Fruit fly (Drosophila melanogaster) whole organism, embryonic: Measurements from ENCODE around the gene CG15023.

Source experiments
- Bdp1 ChIP-seq: fragments of 200-800 bp; sonication (Bioruptor generic); optimal IDR thresholded peaks from 3 replicates; lab custom pipeline; 2016; ENCODE audit warnings: missing biosample characterization, missing genetic modification characterization
- CG11247 ChIP-seq: fragments of 200-800 bp; sonication (Bioruptor generic); IDR thresholded peaks from 2 replicates; pipeline ENCODE4 v1.3.6; 2022; ENCODE audit warnings: missing biosample characterization, missing genetic modification characterization
- CG12155 ChIP-seq: fragments of 200-800 bp; sonication (Bioruptor generic); optimal IDR thresholded peaks from 3 replicates; lab custom pipeline; 2016; ENCODE audit warnings: missing biosample characterization, missing genetic modification characterization
- CG12299 ChIP-seq: fragments of 200-800 bp; sonication (Bioruptor generic); optimal IDR thresholded peaks from 2 replicates; lab custom pipeline; 2018; ENCODE audit warnings: missing biosample characterization, mild to moderate bottlenecking, missing genetic modification characterization
- CG1233 ChIP-seq: fragments of 200-800 bp; sonication (Bioruptor generic); optimal IDR thresholded peaks from 4 replicates; lab custom pipeline; 2018; ENCODE audit warnings: missing biosample characterization, mild to moderate bottlenecking, missing genetic modification characterization
- CG13123 ChIP-seq: fragments of 200-800 bp; sonication (Bioruptor generic); optimal IDR thresholded peaks from 2 replicates; lab custom pipeline; 2016; ENCODE audit warnings: missing biosample characterization, missing genetic modification characterization
- CG13424 ChIP-seq: fragments of 200-800 bp; sonication (Bioruptor generic); optimal IDR thresholded peaks from 2 replicates; lab custom pipeline; 2019; ENCODE audit warnings: missing biosample characterization, mild to moderate bottlenecking, missing genetic modification characterization, moderate library complexity
- CG13894 ChIP-seq: fragments of 200-800 bp; sonication (Bioruptor generic); optimal IDR thresholded peaks from 3 replicates; lab custom pipeline; 2018; ENCODE audit warnings: missing biosample characterization, mild to moderate bottlenecking, missing genetic modification characterization, moderate library complexity
- CG14014 ChIP-seq: fragments of 200-800 bp; sonication (Bioruptor generic); IDR thresholded peaks from 2 replicates; pipeline ENCODE4 v1.3.6; 2022; ENCODE audit warnings: missing biosample characterization, missing genetic modification characterization
- CG14441 ChIP-seq: fragments of 200-800 bp; sonication (Bioruptor generic); IDR thresholded peaks from 2 replicates; pipeline ENCODE4 v1.3.6; 2022; ENCODE audit warnings: missing biosample characterization, missing genetic modification characterization
- CG14667 ChIP-seq: fragments of 200-800 bp; sonication (Bioruptor generic); IDR thresholded peaks from 2 replicates; pipeline ENCODE4 v1.3.6; 2022; ENCODE audit warnings: missing biosample characterization, missing genetic modification characterization
- CG14965 ChIP-seq: fragments of 200-800 bp; sonication (Bioruptor generic); optimal IDR thresholded peaks from 2 replicates; lab custom pipeline; 2016; ENCODE audit warnings: missing biosample characterization, missing genetic modification characterization, borderline replicate concordance
- CG16815 ChIP-seq: fragments of 200-800 bp; sonication (Bioruptor generic); optimal IDR thresholded peaks from 3 replicates; lab custom pipeline; 2017; ENCODE audit warnings: missing biosample characterization, mild to moderate bottlenecking, missing genetic modification characterization
- CG17568 ChIP-seq: fragments of 200-800 bp; sonication (Bioruptor generic); optimal IDR thresholded peaks from 2 replicates; lab custom pipeline; 2018; ENCODE audit warnings: missing biosample characterization, mild to moderate bottlenecking, missing genetic modification characterization, moderate library complexity
- CG1792 ChIP-seq: fragments of 200-800 bp; sonication (Bioruptor generic); optimal IDR thresholded peaks from 2 replicates; lab custom pipeline; 2016; ENCODE audit warnings: missing biosample characterization, missing genetic modification characterization
- CG1832 ChIP-seq: fragments of 200-800 bp; sonication (Bioruptor generic); optimal IDR thresholded peaks from 2 replicates; lab custom pipeline; 2017; ENCODE audit warnings: missing biosample characterization, mild to moderate bottlenecking, missing genetic modification characterization, inconsistent platforms
- CG33557 ChIP-seq: fragments of 200-800 bp; sonication (Bioruptor generic); optimal IDR thresholded peaks from 2 replicates; lab custom pipeline; 2019; ENCODE audit warnings: missing biosample characterization, mild to moderate bottlenecking, missing genetic modification characterization, moderate library complexity
- CG6272 ChIP-seq: fragments of 200-800 bp; sonication (Bioruptor generic); IDR thresholded peaks from 2 replicates; pipeline ENCODE4 v1.3.6; 2022; ENCODE audit warnings: missing biosample characterization, missing genetic modification characterization
- CG6683 ChIP-seq: fragments of 200-800 bp; sonication (Bioruptor generic); optimal IDR thresholded peaks from 2 replicates; lab custom pipeline; 2017; ENCODE audit warnings: missing biosample characterization, mild to moderate bottlenecking, missing genetic modification characterization, missing genetic modification reagents
- CG6689 ChIP-seq: fragments of 200-800 bp; sonication (Bioruptor generic); IDR thresholded peaks from 2 replicates; pipeline ENCODE4 v1.3.6; 2022; ENCODE audit warnings: missing biosample characterization, missing genetic modification characterization
- CG7372 ChIP-seq: fragments of 200-800 bp; sonication (Bioruptor generic); IDR thresholded peaks from 2 replicates; pipeline ENCODE4 v1.3.6; 2022; ENCODE audit warnings: missing biosample characterization, missing genetic modification characterization
- CG9932 ChIP-seq: fragments of 200-800 bp; sonication (Bioruptor generic); IDR thresholded peaks from 2 replicates; pipeline ENCODE4 v1.3.6; 2022; ENCODE audit warnings: missing biosample characterization, missing genetic modification characterization
- CTCF ChIP-seq: fragments of 200-800 bp; sonication (Bioruptor generic); optimal IDR thresholded peaks from 2 replicates; lab custom pipeline; 2017; ENCODE audit warnings: missing biosample characterization, mild to moderate bottlenecking, missing genetic modification characterization, moderate library complexity
- Deaf1 ChIP-seq: fragments of 200-800 bp; optimal IDR thresholded peaks from 3 replicates; lab custom pipeline; 2019; ENCODE audit warnings: missing biosample characterization, mild to moderate bottlenecking, missing genetic modification characterization, moderate library complexity
- E2f1 ChIP-seq: fragments of 200-800 bp; sonication (Bioruptor generic); IDR thresholded peaks from 2 replicates; pipeline ENCODE4 v1.3.6; 2022; ENCODE audit warnings: missing biosample characterization, missing genetic modification characterization
- Ets97D ChIP-seq: fragments of 200-800 bp; sonication (Bioruptor generic); optimal IDR thresholded peaks from 3 replicates; lab custom pipeline; 2016; ENCODE audit warnings: missing biosample characterization, missing genetic modification characterization
- HLH3B ChIP-seq: fragments of 200-800 bp; sonication (Bioruptor generic); IDR thresholded peaks from 2 replicates; pipeline ENCODE4 v1.3.6; 2022; ENCODE audit warnings: missing biosample characterization, missing genetic modification characterization
- Hmx ChIP-seq: fragments of 200-800 bp; sonication (Bioruptor generic); optimal IDR thresholded peaks from 2 replicates; lab custom pipeline; 2016; ENCODE audit warnings: missing biosample characterization, missing genetic modification characterization
- Lpt ChIP-seq: fragments of >200 bp; optimal IDR thresholded peaks from 2 replicates; lab custom pipeline; 2018; ENCODE audit warnings: missing biosample characterization, missing genetic modification characterization
- Med ChIP-seq: fragments of 200-800 bp; sonication (Bioruptor generic); peaks from one replicate; lab custom pipeline; 2016; ENCODE audit warnings: missing biosample characterization, missing genetic modification characterization, mild to moderate bottlenecking, inconsistent platforms, moderate library complexity
- Meics ChIP-seq: fragments of 200-800 bp; sonication (Bioruptor generic); optimal IDR thresholded peaks from 2 replicates; lab custom pipeline; 2017; ENCODE audit warnings: missing biosample characterization, mild to moderate bottlenecking, missing genetic modification characterization
- Ptx1 ChIP-seq: fragments of 200-800 bp; sonication (Bioruptor generic); IDR thresholded peaks from 2 replicates; pipeline ENCODE4 v1.3.6; 2022; ENCODE audit warnings: missing biosample characterization, missing genetic modification characterization
- Sry-β ChIP-seq: fragments of 200-800 bp; sonication (Bioruptor generic); optimal IDR thresholded peaks from 2 replicates; lab custom pipeline; 2018; ENCODE audit warnings: missing biosample characterization, mild to moderate bottlenecking, missing genetic modification characterization, moderate library complexity
- Sry-δ ChIP-seq: fragments of 200-800 bp; sonication (Bioruptor generic); optimal IDR thresholded peaks from 2 replicates; lab custom pipeline; 2016; ENCODE audit warnings: missing biosample characterization, missing genetic modification characterization
- YL-1 ChIP-seq: fragments of 200-800 bp; sonication (Bioruptor generic); optimal IDR thresholded peaks from 3 replicates; lab custom pipeline; 2017; ENCODE audit warnings: missing biosample characterization, mild to moderate bottlenecking, missing genetic modification characterization
- al ChIP-seq: fragments of 200-800 bp; sonication (Bioruptor generic); IDR thresholded peaks from 2 replicates; pipeline ENCODE4 v1.3.6; 2022; ENCODE audit warnings: missing biosample characterization, missing genetic modification characterization
- ap ChIP-seq: fragments of 200-800 bp; sonication (Bioruptor generic); IDR thresholded peaks from 2 replicates; pipeline ENCODE4 v1.3.6; 2022; ENCODE audit warnings: missing biosample characterization, missing genetic modification characterization
- bsh ChIP-seq, 2 experiments: fragments of 200-800 bp; sonication (Bioruptor generic); optimal IDR thresholded peaks; 2 replicates each; lab custom pipeline; 2017 to 2018; ENCODE audit warnings: mild to moderate bottlenecking in 2 of 2, missing biosample characterization in 2 of 2, missing genetic modification characterization in 2 of 2, moderate library complexity in 1 of 2
- cg ChIP-seq: fragments of 200-800 bp; sonication (Bioruptor generic); optimal IDR thresholded peaks from 3 replicates; lab custom pipeline; 2019; ENCODE audit warnings: missing biosample characterization, mild to moderate bottlenecking, missing genetic modification characterization, moderate library complexity
- crol ChIP-seq: fragments of 200-800 bp; sonication (Bioruptor generic); IDR thresholded peaks from 2 replicates; pipeline ENCODE4 v1.3.6; 2022; ENCODE audit warnings: missing biosample characterization, missing genetic modification characterization
- da ChIP-seq: fragments of 200-800 bp; sonication (Bioruptor generic); optimal IDR thresholded peaks from 2 replicates; lab custom pipeline; 2016; ENCODE audit warnings: missing biosample characterization, missing genetic modification characterization
- dysf ChIP-seq: fragments of 200-800 bp; sonication (Bioruptor generic); IDR thresholded peaks from 3 replicates; pipeline ENCODE4 v1.3.6; 2022; ENCODE audit warnings: missing biosample characterization, missing genetic modification characterization
- ems ChIP-seq: fragments of 200-800 bp; sonication (Bioruptor generic); optimal IDR thresholded peaks from 3 replicates; lab custom pipeline; 2016; ENCODE audit warnings: missing biosample characterization, missing genetic modification characterization
- fd96Cb ChIP-seq: fragments of 200-800 bp; sonication (Bioruptor generic); optimal IDR thresholded peaks from 2 replicates; lab custom pipeline; 2018; ENCODE audit warnings: missing biosample characterization, mild to moderate bottlenecking, missing genetic modification characterization, moderate library complexity
- grau ChIP-seq: fragments of 200-800 bp; optimal IDR thresholded peaks from 3 replicates; lab custom pipeline; 2019; ENCODE audit warnings: missing biosample characterization, mild to moderate bottlenecking, missing genetic modification characterization, moderate library complexity
- grn ChIP-seq: fragments of 200-800 bp; sonication (Bioruptor generic); optimal IDR thresholded peaks from 3 replicates; lab custom pipeline; 2017; ENCODE audit warnings: missing biosample characterization, missing genetic modification characterization
- gsb ChIP-seq: fragments of 200-800 bp; sonication (Bioruptor generic); IDR thresholded peaks from 2 replicates; pipeline ENCODE4 v1.3.6; 2022; ENCODE audit warnings: missing biosample characterization, missing genetic modification characterization
- mld ChIP-seq: fragments of 200-800 bp; sonication (Bioruptor generic); IDR thresholded peaks from 3 replicates; pipeline ENCODE4 v1.3.6; 2022; ENCODE audit warnings: missing biosample characterization, missing genetic modification characterization; ENCODE audit not compliant: partially characterized antibody
- p53 ChIP-seq: fragments of 200-800 bp; sonication (Bioruptor generic); optimal IDR thresholded peaks from 2 replicates; lab custom pipeline; 2016; ENCODE audit warnings: missing biosample characterization, missing genetic modification characterization
- ro ChIP-seq: fragments of 200-800 bp; sonication (Bioruptor generic); IDR thresholded peaks from 2 replicates; pipeline ENCODE4 v1.3.6; 2022; ENCODE audit warnings: missing biosample characterization, missing genetic modification characterization
- ssp ChIP-seq: fragments of 200-800 bp; sonication (Bioruptor generic); IDR thresholded peaks from 2 replicates; pipeline ENCODE4 v1.3.6; 2022; ENCODE audit warnings: missing biosample characterization, missing genetic modification characterization
- tll ChIP-seq, 2 experiments: fragments of 200-800 bp in 1 of 2; fragments of >200 bp in 1 of 2; sonication (Bioruptor generic) in 1 of 2; optimal IDR thresholded peaks; 2 replicates each; lab custom pipeline; 2017 to 2019; ENCODE audit warnings: missing biosample characterization in 2 of 2, missing genetic modification characterization in 2 of 2, mild to moderate bottlenecking in 1 of 2, moderate library complexity in 1 of 2

CG15023 gene

dm6 chr3L:4480764-4481163 lies 19.5 kb upstream of the CG15023 start (continued):
- no peak for TF ChIP-seq Sry-δ (GFP tag; lab: Kevin White, UChicago)
- TF ChIP-seq mld (GFP tag; lab: Robert Waterston, UW) = 0 out of 3 replicates have a peak, but pooled peaks have one; percentile 36
- 0 out of 2 replicates have a peak, but pooled peaks have one; percentile 5 for TF ChIP-seq CG14441 (GFP tag; lab: Robert Waterston, UW)
- no peak for TF ChIP-seq crol (GFP tag; lab: Robert Waterston, UW)
- no peak for TF ChIP-seq ems (GFP tag; lab: Kevin White, UChicago)
- TF ChIP-seq CG16815 (GFP tag; lab: Kevin White, UChicago) = no peak
- TF ChIP-seq grau (tag; lab: Kevin White, UChicago) = no peak
- TF ChIP-seq dysf = 0 out of 3 replicates have a peak, but pooled peaks have one; percentile 25
- TF ChIP-seq da = no peak
- TF ChIP-seq CG6272 (GFP tag; lab: Robert Waterston, UW) = peak; percentile 40; the same call in 1 of the 2 replicates
- no peak for TF ChIP-seq Lpt (GFP tag; lab: Kevin White, UChicago)
- no peak for TF ChIP-seq Sry-β (GFP tag; lab: Kevin White, UChicago)
- no peak for TF ChIP-seq CG33557
- 0 out of 2 replicates have a peak, but pooled peaks have one; percentile 4 for TF ChIP-seq al
- peak; percentile 50; the same call in 1 of the 2 replicates for TF ChIP-seq CG9932
- TF ChIP-seq CG1792 (GFP tag; lab: Kevin White, UChicago) = no peak
- no peak for TF ChIP-seq CG13894 (tag; lab: Kevin White, UChicago)
- no peak for TF ChIP-seq p53
- TF ChIP-seq ssp (GFP tag; lab: Robert Waterston, UW) = peak; percentile 24; the same call in 1 of the 2 replicates
- no peak for TF ChIP-seq CG14667
- TF ChIP-seq E2f1 (GFP tag; lab: Robert Waterston, UW) = no peak
- TF ChIP-seq Med (GFP tag; lab: Kevin White, UChicago) = peak; percentile 11
- no peak for TF ChIP-seq CG12299 (tag; lab: Kevin White, UChicago)
- TF ChIP-seq CG12155 (GFP tag; lab: Kevin White, UChicago) = no peak
- 0 out of 2 replicates have a peak, but pooled peaks have one; percentile 12 for TF ChIP-seq Ptx1 (GFP tag; lab: Robert Waterston, UW)
- no peak for TF ChIP-seq fd96Cb
- no peak for TF ChIP-seq YL-1 (GFP tag; lab: Kevin White, UChicago)
- no peak for TF ChIP-seq grn (GFP tag; lab: Kevin White, UChicago)
- no peak for TF ChIP-seq CG6689 (GFP tag; lab: Robert Waterston, UW)
- no peak for TF ChIP-seq CG1832
- TF ChIP-seq CG13424 (tag; lab: Kevin White, UChicago) = no peak
- TF ChIP-seq CG13123 = no peak
- 0 out of 2 replicates have a peak, but pooled peaks have one; percentile 16 for TF ChIP-seq gsb (GFP tag; lab: Robert Waterston, UW)
- TF ChIP-seq Meics (GFP tag; lab: Kevin White, UChicago) = no peak
- TF ChIP-seq Bdp1 (GFP tag; lab: Kevin White, UChicago) = no peak
- no peak for TF ChIP-seq Deaf1 (tag; lab: Kevin White, UChicago)
- TF ChIP-seq Hmx = no peak
- TF ChIP-seq CG14014 (GFP tag; lab: Robert Waterston, UW) = peak; percentile 5; the same call in 1 of the 2 replicates
- TF ChIP-seq Ets97D (GFP tag; lab: Kevin White, UChicago) = no peak
- TF ChIP-seq CG7372 (GFP tag; lab: Robert Waterston, UW) = no peak
- TF ChIP-seq CG1233 = no peak
- no peak for TF ChIP-seq ro (GFP tag; lab: Robert Waterston, UW)
- no peak for TF ChIP-seq CG14965 (GFP tag; lab: Kevin White, UChicago)
- TF ChIP-seq cg = no peak
- TF ChIP-seq HLH3B (GFP tag; lab: Robert Waterston, UW) = no peak
- no peak for TF ChIP-seq CG11247 (GFP tag; lab: Robert Waterston, UW)
- TF ChIP-seq CG17568 (GFP tag; lab: Kevin White, UChicago) = no peak
- TF ChIP-seq bsh (GFP tag; optimal IDR thresholded peaks at IDR 0.05; lab: Kevin White, UChicago) = no peak
- no peak for TF ChIP-seq ap (GFP tag; lab: Robert Waterston, UW)
- TF ChIP-seq CTCF (GFP tag; lab: Kevin White, UChicago) = no peak
- TF ChIP-seq tll (GFP tag; optimal IDR thresholded peaks at IDR 0.05; lab: Kevin White, UChicago) = no peak
- no peak for TF ChIP-seq CG6683 (GFP tag; lab: Kevin White, UChicago)
